Worm (Caenorhabditis elegans) whole organism, L1 larva: ENCODE measurements around the gene gpla-1.

ENCODE experiments used
- aly-2 ChIP-seq: fragments of 150-350 bp; optimal IDR thresholded peaks from 2 replicates; lab custom pipeline; 2014; ENCODE audit warnings: missing biosample characterization, missing genetic modification characterization
- ama-1 ChIP-seq: fragments of 150-350 bp; optimal IDR thresholded peaks from 2 replicates; lab custom pipeline; 2014
- lin-13 ChIP-seq: fragments of 150-350 bp; optimal IDR thresholded peaks from 2 replicates; lab custom pipeline; 2014; ENCODE audit warnings: missing biosample characterization, missing genetic modification reagents, missing genetic modification characterization
- lin-39 ChIP-seq: fragments of 150-350 bp; optimal IDR thresholded peaks from 2 replicates; lab custom pipeline; 2014; ENCODE audit warnings: missing biosample characterization, missing genetic modification reagents, missing genetic modification characterization
- lsy-2 ChIP-seq, 2 experiments: fragments of 150-350 bp; optimal IDR thresholded peaks; 2 replicates each; lab custom pipeline; 2014; ENCODE audit warnings: missing biosample characterization in 2 of 2, missing genetic modification characterization in 2 of 2
- zip-4 ChIP-seq: fragments of 200-800 bp; sonication (Bioruptor generic); optimal IDR thresholded peaks from 2 replicates; lab custom pipeline; 2018; ENCODE audit warnings: mild to moderate bottlenecking, missing genetic modification characterization, moderate library complexity, missing compliant biosample characterization

- no peak for TF ChIP-seq ama-1
- no peak for TF ChIP-seq zip-4
- TF ChIP-seq aly-2 (tag; lab: Kevin White, UChicago), result no peak
- no peak for TF ChIP-seq lin-13 (GFP tag; lab: Kevin White, UChicago)
- TF ChIP-seq lsy-2 (tag; optimal IDR thresholded peaks at IDR 0.05; lab: Kevin White, UChicago), result no peak
- TF ChIP-seq lin-39 (tag; lab: Kevin White, UChicago), result no peak
These were observed 12.0 kb upstream of the gpla-1 start for ce11 chrV:11949509-11950117.
